Worm (Caenorhabditis elegans) whole organism, young adult: ENCODE measurements around the gene rmd-1.

ENCODE experiments used
- B0019.2 ChIP-seq: fragments of 200-800 bp; sonication (Bioruptor generic); conservative IDR thresholded peaks from 2 replicates; pipeline ENCODE4 v1.3.6; 2022; ENCODE audit warnings: missing genetic modification reagents, missing genetic modification characterization, missing compliant biosample characterization
- B0261.1 ChIP-seq: sonication (generic microtip); optimal IDR thresholded peaks from 2 replicates; lab custom pipeline; 2016; ENCODE audit warnings: mild to moderate bottlenecking, missing genetic modification characterization, moderate library complexity, missing compliant biosample characterization
- F10E7.11 ChIP-seq: sonication (generic microtip); optimal IDR thresholded peaks from 2 replicates; lab custom pipeline; 2017; ENCODE audit warnings: mild to moderate bottlenecking, missing genetic modification characterization, moderate library complexity, missing compliant biosample characterization
- F55B11.4 ChIP-seq: sonication (generic microtip); optimal IDR thresholded peaks from 2 replicates; lab custom pipeline; 2016; ENCODE audit warnings: missing compliant biosample characterization, missing genetic modification characterization, borderline replicate concordance; ENCODE audit not compliant: insufficient read depth
- K12H6.12 ChIP-seq: fragments of 200-800 bp; sonication (Bioruptor generic); optimal IDR thresholded peaks from 2 replicates; lab custom pipeline; 2018; ENCODE audit warnings: mild to moderate bottlenecking, missing genetic modification characterization, missing compliant biosample characterization
- Y53G8AR.9 ChIP-seq: fragments of 200-800 bp; sonication (Bioruptor generic); conservative IDR thresholded peaks from 2 replicates; pipeline ENCODE4 v1.3.6; 2022; ENCODE audit warnings: missing genetic modification reagents, missing genetic modification characterization, missing compliant biosample characterization
- Y67H2A.10 ChIP-seq: fragments of 200-800 bp; sonication (Bioruptor generic); conservative IDR thresholded peaks from 2 replicates; pipeline ENCODE4 v1.3.6; 2022; ENCODE audit warnings: missing genetic modification reagents, missing genetic modification characterization, missing compliant biosample characterization
- Y79H2A.3 ChIP-seq: fragments of 200-800 bp; sonication (Bioruptor generic); conservative IDR thresholded peaks from 2 replicates; pipeline ENCODE4 v1.3.6; 2022; ENCODE audit warnings: missing genetic modification reagents, missing genetic modification characterization, missing compliant biosample characterization
- ZK185.1 ChIP-seq: sonication (generic microtip); optimal IDR thresholded peaks from 2 replicates; lab custom pipeline; 2016; ENCODE audit warnings: mild to moderate bottlenecking, missing genetic modification characterization, missing compliant biosample characterization; ENCODE audit not compliant: poor library complexity, severe bottlenecking
- atf-7 ChIP-seq: sonication (generic microtip); optimal IDR thresholded peaks from 2 replicates; lab custom pipeline; 2017; ENCODE audit warnings: mild to moderate bottlenecking, missing genetic modification characterization, missing compliant biosample characterization
- attf-3 ChIP-seq: fragments of 200-800 bp; sonication (Bioruptor generic); conservative IDR thresholded peaks from 2 replicates; pipeline ENCODE4 v1.3.6; 2022; ENCODE audit warnings: missing genetic modification reagents, missing genetic modification characterization, missing compliant biosample characterization
- attf-5 ChIP-seq: fragments of 200-800 bp; sonication (Bioruptor generic); optimal IDR thresholded peaks from 2 replicates; lab custom pipeline; 2018; ENCODE audit warnings: mild to moderate bottlenecking, missing genetic modification characterization, missing compliant biosample characterization
- bed-2 ChIP-seq: fragments of 200-800 bp; sonication (Bioruptor generic); IDR thresholded peaks from 2 replicates; pipeline ENCODE4 v1.3.6; 2022; ENCODE audit warnings: missing genetic modification reagents, missing genetic modification characterization, missing compliant biosample characterization
- cebp-1 ChIP-seq, 2 experiments: fragments of 200-800 bp in 1 of 2; sonication (Bioruptor generic) in 1 of 2; sonication (generic microtip) in 1 of 2; IDR thresholded peaks in 1 of 2; optimal IDR thresholded peaks in 1 of 2; 2 replicates each; pipeline versions ENCODE4 v1.3.6 to Lab custom; 2017 to 2022; ENCODE audit warnings: missing compliant biosample characterization in 2 of 2, missing genetic modification characterization in 2 of 2, mild to moderate bottlenecking in 1 of 2, missing genetic modification reagents in 1 of 2, moderate library complexity in 1 of 2
- cebp-2 ChIP-seq: fragments of 200-800 bp; sonication (Bioruptor generic); IDR thresholded peaks from 2 replicates; pipeline ENCODE4 v1.3.6; 2022; ENCODE audit warnings: missing genetic modification characterization, missing compliant biosample characterization
- ceh-27 ChIP-seq: fragments of 200-800 bp; sonication (Bioruptor generic); optimal IDR thresholded peaks from 2 replicates; lab custom pipeline; 2018; ENCODE audit warnings: mild to moderate bottlenecking, missing genetic modification characterization, moderate library complexity, missing compliant biosample characterization
- die-1 ChIP-seq: sonication (generic microtip); optimal IDR thresholded peaks from 2 replicates; lab custom pipeline; 2016; ENCODE audit warnings: missing genotype, mild to moderate bottlenecking, missing genetic modification characterization, missing compliant biosample characterization
- dox-1 ChIP-seq: fragments of 200-800 bp; sonication (Bioruptor generic); IDR thresholded peaks from 2 replicates; pipeline ENCODE4 v1.3.6; 2022; ENCODE audit warnings: missing genetic modification reagents, missing genetic modification characterization, missing compliant biosample characterization
- dpff-1 ChIP-seq: sonication (generic microtip); optimal IDR thresholded peaks from 2 replicates; lab custom pipeline; 2017; ENCODE audit warnings: mild to moderate bottlenecking, missing genetic modification characterization, missing compliant biosample characterization
- dpl-1 ChIP-seq: fragments of 150-350 bp; optimal IDR thresholded peaks from 2 replicates; lab custom pipeline; 2014; ENCODE audit warnings: missing biosample characterization, missing genetic modification reagents, missing genetic modification characterization
- gei-17 ChIP-seq: fragments of 200-800 bp; sonication (Bioruptor generic); optimal IDR thresholded peaks from 2 replicates; lab custom pipeline; 2018; ENCODE audit warnings: mild to moderate bottlenecking, missing genetic modification characterization, missing compliant biosample characterization
- hlh-12 ChIP-seq: sonication (generic microtip); optimal IDR thresholded peaks from 2 replicates; lab custom pipeline; 2016; ENCODE audit warnings: missing genetic modification characterization, missing compliant biosample characterization
- hlh-26 ChIP-seq: fragments of 200-800 bp; sonication (Bioruptor generic); conservative IDR thresholded peaks from 2 replicates; pipeline ENCODE4 v1.3.6; 2022; ENCODE audit warnings: missing genetic modification reagents, missing genetic modification characterization, missing compliant biosample characterization
- hmg-20 ChIP-seq: fragments of 200-800 bp; sonication (Bioruptor generic); IDR thresholded peaks from 2 replicates; pipeline ENCODE4 v1.3.6; 2022; ENCODE audit warnings: missing genetic modification reagents, missing genetic modification characterization, missing compliant biosample characterization
- hsf-1 ChIP-seq: fragments of 200-800 bp; sonication (Bioruptor generic); IDR thresholded peaks from 2 replicates; pipeline ENCODE4 v1.3.6; 2022; ENCODE audit warnings: missing genetic modification reagents, missing genetic modification characterization, missing compliant biosample characterization
- lag-1 ChIP-seq: fragments of 200-800 bp; sonication (Bioruptor generic); IDR thresholded peaks from 2 replicates; pipeline ENCODE4 v1.3.6; 2022; ENCODE audit warnings: missing genetic modification reagents, missing genetic modification characterization, missing compliant biosample characterization
- let-526 ChIP-seq: fragments of 200-800 bp; sonication (Bioruptor generic); IDR thresholded peaks from 2 replicates; pipeline ENCODE4 v1.3.6; 2022; ENCODE audit warnings: missing genetic modification reagents, missing genetic modification characterization, missing compliant biosample characterization
- madf-10 ChIP-seq: sonication (generic microtip); optimal IDR thresholded peaks from 2 replicates; lab custom pipeline; 2016; ENCODE audit warnings: mild to moderate bottlenecking, missing genetic modification characterization, missing compliant biosample characterization
- madf-6 ChIP-seq: fragments of 200-800 bp; sonication (Bioruptor generic); IDR thresholded peaks from 2 replicates; pipeline ENCODE4 v1.3.6; 2022; ENCODE audit warnings: missing genetic modification reagents, missing genetic modification characterization, missing compliant biosample characterization
- nfyb-1 ChIP-seq: fragments of 200-800 bp; sonication (Bioruptor generic); IDR thresholded peaks from 2 replicates; pipeline ENCODE4 v1.3.6; 2022; ENCODE audit warnings: missing genetic modification reagents, missing genetic modification characterization, missing compliant biosample characterization
- nhr-80 ChIP-seq: sonication (generic microtip); optimal IDR thresholded peaks from 2 replicates; lab custom pipeline; 2016; ENCODE audit warnings: missing genetic modification characterization, missing compliant biosample characterization
- pbrm-1 ChIP-seq: fragments of 200-800 bp; sonication (Bioruptor generic); IDR thresholded peaks from 2 replicates; pipeline ENCODE4 v1.3.6; 2022; ENCODE audit warnings: missing genetic modification reagents, missing genetic modification characterization, missing compliant biosample characterization
- snpc-1.3 ChIP-seq: sonication (generic microtip); optimal IDR thresholded peaks from 2 replicates; lab custom pipeline; 2017; ENCODE audit warnings: missing genetic modification characterization, mild to moderate bottlenecking, missing compliant biosample characterization, antibody characterized with exemption, moderate library complexity, missing genotype, missing genetic modification reagents; ENCODE audit not compliant: insufficient read depth
- somi-1 ChIP-seq: fragments of 200-800 bp; sonication (Bioruptor generic); optimal IDR thresholded peaks from 2 replicates; lab custom pipeline; 2018; ENCODE audit warnings: mild to moderate bottlenecking, missing genetic modification characterization, missing compliant biosample characterization
- sptf-2 ChIP-seq: fragments of 200-800 bp; sonication (Bioruptor generic); optimal IDR thresholded peaks from 2 replicates; lab custom pipeline; 2018; ENCODE audit warnings: mild to moderate bottlenecking, missing genetic modification characterization, missing compliant biosample characterization
- tbp1 ChIP-seq: fragments of 200-800 bp; sonication (Bioruptor generic); optimal IDR thresholded peaks from 2 replicates; lab custom pipeline; 2018; ENCODE audit warnings: mild to moderate bottlenecking, missing genetic modification characterization, missing compliant biosample characterization
- tbx-9 ChIP-seq: sonication (generic microtip); optimal IDR thresholded peaks from 2 replicates; lab custom pipeline; 2016; ENCODE audit warnings: borderline replicate concordance, missing genetic modification characterization, inconsistent platforms, missing compliant biosample characterization
- xnd-1 ChIP-seq: sonication (generic microtip); optimal IDR thresholded peaks from 2 replicates; lab custom pipeline; 2016; ENCODE audit warnings: missing genotype, missing genetic modification reagents, missing genetic modification characterization, missing compliant biosample characterization
- ztf-25 ChIP-seq: fragments of 200-800 bp; sonication (Bioruptor generic); IDR thresholded peaks from 2 replicates; pipeline ENCODE4 v1.3.6; 2022; ENCODE audit warnings: missing genetic modification reagents, missing genetic modification characterization, missing compliant biosample characterization
- ztf-28 ChIP-seq: fragments of 200-800 bp; sonication (Bioruptor generic); IDR thresholded peaks from 2 replicates; pipeline ENCODE4 v1.3.6; 2022; ENCODE audit warnings: missing genetic modification reagents, missing genetic modification characterization, missing compliant biosample characterization
- ztf-3 ChIP-seq: fragments of 200-800 bp; sonication (Bioruptor generic); optimal IDR thresholded peaks from 2 replicates; lab custom pipeline; 2018; ENCODE audit warnings: mild to moderate bottlenecking, missing genetic modification characterization, missing compliant biosample characterization
- ztf-6 ChIP-seq: fragments of 200-800 bp; sonication (Bioruptor generic); IDR thresholded peaks from 2 replicates; pipeline ENCODE4 v1.3.6; 2022; ENCODE audit warnings: missing genetic modification reagents, missing genetic modification characterization, missing compliant biosample characterization

Gene rmd-1

DNA sequence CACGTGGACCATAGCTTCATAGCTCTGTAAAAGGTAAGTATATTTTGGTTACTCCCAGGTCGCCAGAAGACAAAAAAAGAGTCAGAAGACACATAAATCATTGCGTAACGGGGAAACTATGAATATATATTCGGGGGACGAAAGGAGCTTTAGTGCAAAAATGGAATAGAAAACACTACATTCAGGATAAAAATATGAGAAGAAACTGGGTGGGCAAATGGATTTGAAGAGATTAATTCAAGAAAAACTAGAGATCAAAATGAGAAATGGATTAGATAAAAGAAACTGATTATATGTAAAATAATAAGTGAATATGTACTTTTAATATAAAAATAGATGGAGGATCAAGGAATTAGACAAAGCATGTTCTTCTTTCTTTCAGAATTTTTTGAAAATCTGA is 31.5 kb upstream of the rmd-1 start, which contains the start of gene C07A9.12:
C07A9.12 (minus strand) TSS at position 101 of the 400 bp plus-strand sequence.
- TF ChIP-seq sptf-2 (GFP tag; lab: Kevin White, UChicago): no peak
- TF ChIP-seq tbp1 (GFP tag; lab: Kevin White, UChicago): no peak
- TF ChIP-seq hlh-26 (GFP tag; lab: Robert Waterston, UW): no peak
- no peak for TF ChIP-seq ceh-27 (GFP tag; lab: Kevin White, UChicago)
- no peak for TF ChIP-seq gei-17
- no peak for TF ChIP-seq madf-10 (tag; lab: Kevin White, UChicago)
- TF ChIP-seq let-526 (GFP tag; lab: Robert Waterston, UW): no peak
- no peak for TF ChIP-seq ztf-6
- no peak for TF ChIP-seq ztf-28 (GFP tag; lab: Robert Waterston, UW)
- TF ChIP-seq hlh-12 (tag; lab: Kevin White, UChicago): no peak
- TF ChIP-seq B0261.1: no peak
- TF ChIP-seq ztf-3 (GFP tag; lab: Kevin White, UChicago): no peak
- TF ChIP-seq Y67H2A.10 (GFP tag; lab: Robert Waterston, UW): no peak
- TF ChIP-seq nfyb-1 (GFP tag; lab: Robert Waterston, UW): no peak
- TF ChIP-seq Y79H2A.3: no peak
- TF ChIP-seq ZK185.1 (tag; lab: Kevin White, UChicago): no peak
- no peak for TF ChIP-seq K12H6.12 (tag; lab: Kevin White, UChicago)
- no peak for TF ChIP-seq dpff-1
- no peak for TF ChIP-seq F10E7.11 (tag; lab: Kevin White, UChicago)

DNA sequence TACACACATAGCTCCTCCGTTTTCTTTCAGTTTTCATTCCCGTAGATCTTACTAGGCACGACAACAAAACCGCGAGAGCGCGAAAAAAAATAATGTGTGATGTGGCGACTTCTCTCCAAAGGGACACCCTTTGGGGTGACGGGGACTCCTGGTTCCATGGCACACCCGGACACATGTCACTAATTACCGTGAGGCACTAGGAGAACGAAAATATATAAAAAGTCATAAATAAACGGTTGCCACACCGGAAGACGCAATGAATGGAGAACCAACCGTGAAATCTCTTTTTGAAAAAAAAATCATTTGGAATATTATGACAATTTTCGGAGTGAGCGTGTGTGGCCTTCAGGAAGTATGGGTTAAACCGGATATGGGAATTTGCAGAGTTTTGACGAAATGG is 28.5 kb upstream of the rmd-1 start:
- no peak for TF ChIP-seq F55B11.4 (tag; lab: Kevin White, UChicago)
- TF ChIP-seq pbrm-1 (GFP tag; lab: Robert Waterston, UW): no peak
- TF ChIP-seq lag-1: no peak
- TF ChIP-seq attf-3: no peak
- TF ChIP-seq somi-1 (GFP tag; lab: Kevin White, UChicago): no peak
- TF ChIP-seq cebp-1 (GFP tag; IDR thresholded peaks at IDR 0.05; lab: Robert Waterston, UW): no peak
- TF ChIP-seq cebp-1 (tag; optimal IDR thresholded peaks at IDR 0.05; lab: Kevin White, UChicago): no peak
- TF ChIP-seq Y53G8AR.9 (GFP tag; lab: Robert Waterston, UW): no peak
- no peak for TF ChIP-seq tbx-9 (tag; lab: Kevin White, UChicago)
- no peak for TF ChIP-seq hmg-20
- no peak for TF ChIP-seq hsf-1 (GFP tag; lab: Robert Waterston, UW)
- TF ChIP-seq nhr-80 (tag; lab: Kevin White, UChicago): no peak
- no peak for TF ChIP-seq xnd-1 (tag; lab: Kevin White, UChicago)
- TF ChIP-seq snpc-1.3 (tag; lab: Kevin White, UChicago): no peak
- no peak for TF ChIP-seq die-1 (tag; lab: Kevin White, UChicago)
- TF ChIP-seq ZK185.1 (tag; lab: Kevin White, UChicago): no peak
- no peak for TF ChIP-seq ztf-25 (GFP tag; lab: Robert Waterston, UW)

DNA sequence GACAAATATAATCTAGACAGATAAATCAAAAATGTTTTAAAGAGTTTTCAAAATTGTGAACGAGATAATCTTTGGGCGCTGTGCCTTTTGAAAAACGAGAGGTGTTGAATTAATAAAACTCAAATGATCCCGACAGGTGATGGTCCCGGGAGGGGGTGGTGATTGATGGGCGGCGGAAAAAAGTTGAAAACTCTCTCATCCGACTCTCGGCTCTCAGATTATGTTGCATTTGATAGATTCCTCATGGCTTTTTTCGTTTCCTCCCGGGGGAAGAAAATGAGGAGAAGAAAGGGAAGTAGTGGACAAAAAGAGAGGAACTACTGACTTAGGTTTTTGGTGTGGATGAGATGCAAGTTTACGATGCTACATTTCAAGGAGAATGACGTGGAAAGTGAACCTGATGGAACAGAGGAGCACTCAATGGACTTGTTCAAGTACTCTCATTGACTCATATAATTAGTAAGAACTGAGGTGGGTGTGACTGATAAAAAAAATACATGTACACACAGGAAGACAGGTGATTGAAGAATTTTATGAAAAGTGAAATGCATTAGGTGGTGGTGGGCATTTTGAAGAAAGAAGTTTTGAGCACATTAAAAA is 27.5 kb upstream of the rmd-1 start:
- no peak for TF ChIP-seq B0019.2
- TF ChIP-seq atf-7 (tag; lab: Kevin White, UChicago): no peak
- TF ChIP-seq dpl-1: no peak
- TF ChIP-seq attf-5 (GFP tag; lab: Kevin White, UChicago): no peak
- TF ChIP-seq pbrm-1 (GFP tag; lab: Robert Waterston, UW): no peak
- no peak for TF ChIP-seq ztf-25 (GFP tag; lab: Robert Waterston, UW)
- TF ChIP-seq cebp-1 (GFP tag; IDR thresholded peaks at IDR 0.05; lab: Robert Waterston, UW): no peak
- TF ChIP-seq cebp-1 (tag; optimal IDR thresholded peaks at IDR 0.05; lab: Kevin White, UChicago): no peak
- TF ChIP-seq cebp-2 (GFP tag; lab: Robert Waterston, UW): no peak
- no peak for TF ChIP-seq bed-2 (GFP tag; lab: Robert Waterston, UW)
- no peak for TF ChIP-seq tbp1 (GFP tag; lab: Kevin White, UChicago)
- no peak for TF ChIP-seq madf-6
- no peak for TF ChIP-seq dox-1 (GFP tag; lab: Robert Waterston, UW)
